Fruit fly (Drosophila melanogaster) whole organism, adult: ENCODE results near the gene elB.

ENCODE experiments used
- CG11617 ChIP-seq: fragments of 200-800 bp; sonication (Bioruptor generic); optimal IDR thresholded peaks from 2 replicates; lab custom pipeline; 2017; ENCODE audit warnings: mild to moderate bottlenecking, missing biosample characterization, missing genetic modification reagents, missing genetic modification characterization
- CG12768 ChIP-seq: fragments of 200-800 bp; sonication (Bioruptor generic); optimal IDR thresholded peaks from 2 replicates; lab custom pipeline; 2017; ENCODE audit warnings: missing biosample characterization, missing genetic modification characterization, mild to moderate bottlenecking, moderate library complexity, missing genetic modification reagents
- CG14711 ChIP-seq: fragments of 200-800 bp; sonication (Bioruptor generic); optimal IDR thresholded peaks from 2 replicates; lab custom pipeline; 2018; ENCODE audit warnings: missing biosample characterization, mild to moderate bottlenecking, missing genetic modification characterization, moderate library complexity
- CG1620 ChIP-seq: fragments of 200-800 bp; sonication (Bioruptor generic); optimal IDR thresholded peaks from 2 replicates; lab custom pipeline; 2016; ENCODE audit warnings: missing biosample characterization, missing genetic modification characterization
- CG33017 ChIP-seq: fragments of 200-800 bp; sonication (Bioruptor generic); optimal IDR thresholded peaks from 2 replicates; lab custom pipeline; 2018; ENCODE audit warnings: missing biosample characterization, mild to moderate bottlenecking, missing genetic modification characterization, moderate library complexity
- CG5204 ChIP-seq: fragments of 200-800 bp; sonication (Bioruptor generic); optimal IDR thresholded peaks from 2 replicates; lab custom pipeline; 2016; ENCODE audit warnings: missing biosample characterization, missing genetic modification characterization
- CG7101 ChIP-seq: fragments of 200-800 bp; sonication (Bioruptor generic); optimal IDR thresholded peaks from 2 replicates; lab custom pipeline; 2018; ENCODE audit warnings: missing biosample characterization, mild to moderate bottlenecking, missing genetic modification characterization, moderate library complexity
- Clk ChIP-seq: fragments of 200-800 bp; sonication (Bioruptor generic); optimal IDR thresholded peaks from 2 replicates; lab custom pipeline; 2017; ENCODE audit warnings: missing biosample characterization, missing genetic modification characterization
- Crg-1 ChIP-seq: fragments of 200-800 bp; sonication (Bioruptor generic); optimal IDR thresholded peaks from 2 replicates; lab custom pipeline; 2016; ENCODE audit warnings: missing biosample characterization, missing genetic modification characterization
- Mnt ChIP-seq: fragments of 200-800 bp; sonication (Bioruptor generic); optimal IDR thresholded peaks from 2 replicates; lab custom pipeline; 2016; ENCODE audit warnings: missing biosample characterization, mild to moderate bottlenecking, missing genetic modification characterization
- bab1 ChIP-seq: fragments of 200-800 bp; sonication (Bioruptor generic); optimal IDR thresholded peaks from 3 replicates; lab custom pipeline; 2019; ENCODE audit warnings: missing biosample characterization, mild to moderate bottlenecking, missing genetic modification characterization, moderate library complexity
- cic ChIP-seq: fragments of 200-800 bp; sonication (Bioruptor generic); optimal IDR thresholded peaks from 2 replicates; lab custom pipeline; 2017; ENCODE audit warnings: missing biosample characterization, mild to moderate bottlenecking, missing genetic modification characterization, moderate library complexity
- cnc ChIP-seq, 2 experiments: fragments of >200 bp; optimal IDR thresholded peaks; 2 replicates each; lab custom pipeline; 2017
- kay ChIP-seq: fragments of 200-800 bp; sonication (Bioruptor generic); peaks from one replicate; lab custom pipeline; 2016; ENCODE audit warnings: missing biosample characterization, missing genetic modification characterization, borderline replicate concordance
- ovo ChIP-seq: fragments of 200-800 bp; sonication (Bioruptor generic); optimal IDR thresholded peaks from 2 replicates; lab custom pipeline; 2016; ENCODE audit warnings: missing biosample characterization, missing genetic modification characterization
- tj ChIP-seq: fragments of 200-800 bp; sonication (Bioruptor generic); optimal IDR thresholded peaks from 3 replicates; lab custom pipeline; 2017; ENCODE audit warnings: missing biosample characterization, mild to moderate bottlenecking, missing genetic modification characterization, moderate library complexity
- toe ChIP-seq: fragments of 200-800 bp; sonication (Bioruptor generic); optimal IDR thresholded peaks from 2 replicates; lab custom pipeline; 2016; ENCODE audit warnings: missing biosample characterization, missing genetic modification characterization

Gene elB

dm6 chr2L:14351441-14352127 lies 57.8 kb downstream of the elB start, which contains the start of gene CG43052:
Gene CG43052, plus strand, starts transcription at chr2L:14352077.
- no peak for TF ChIP-seq ovo (GFP tag; lab: Kevin White, UChicago)
- no peak for TF ChIP-seq Clk (GFP tag; lab: Kevin White, UChicago)
- TF ChIP-seq kay (GFP tag; lab: Kevin White, UChicago) = peak; percentile 21
- no peak for TF ChIP-seq CG12768 (GFP tag; lab: Kevin White, UChicago)
- no peak for TF ChIP-seq tj (GFP tag; lab: Kevin White, UChicago)
- TF ChIP-seq CG11617 = no peak
- TF ChIP-seq CG1620 = no peak

DNA sequence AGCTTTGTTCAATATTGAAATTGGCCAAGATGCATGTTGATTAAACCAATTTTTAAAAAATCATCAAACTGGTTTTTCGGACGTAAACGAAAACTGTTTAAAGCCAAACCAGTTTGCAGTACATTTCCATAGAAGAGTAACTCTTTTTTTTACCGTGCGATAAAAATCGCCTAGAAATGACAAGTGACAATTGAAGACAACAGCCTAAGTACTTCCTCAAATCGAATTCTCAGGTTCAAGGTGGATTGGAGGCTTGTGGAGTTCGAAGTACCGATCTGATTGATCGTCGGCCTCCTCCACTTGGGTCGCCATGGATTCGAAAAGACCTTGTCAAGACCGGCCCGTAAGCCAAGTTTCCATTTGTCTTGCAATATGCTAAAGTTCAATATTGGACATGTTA lies 58.8 kb downstream of the elB start:
- TF ChIP-seq toe (GFP tag; lab: Kevin White, UChicago) (no peak), CG14711 (tag; lab: Kevin White, UChicago) (no peak), kay (GFP tag; lab: Kevin White, UChicago) (no peak), Crg-1 (GFP tag; lab: Kevin White, UChicago) (no peak), ovo (GFP tag; lab: Kevin White, UChicago) (no peak), CG11617 (no peak), Mnt (GFP tag; lab: Kevin White, UChicago) (no peak), CG7101 (tag; lab: Kevin White, UChicago) (no peak)

- no peak for TF ChIP-seq toe (GFP tag; lab: Kevin White, UChicago)
- TF ChIP-seq bab1 (GFP tag; lab: Kevin White, UChicago) = peak; percentile 71
- no peak for TF ChIP-seq cic
Observed at dm6 chr2L:14348602-14349001, 60.7 kb downstream of the elB start, which contains the start of gene mTTF. Gene mTTF, minus strand, starts transcription at chr2L:14348790.

DNA sequence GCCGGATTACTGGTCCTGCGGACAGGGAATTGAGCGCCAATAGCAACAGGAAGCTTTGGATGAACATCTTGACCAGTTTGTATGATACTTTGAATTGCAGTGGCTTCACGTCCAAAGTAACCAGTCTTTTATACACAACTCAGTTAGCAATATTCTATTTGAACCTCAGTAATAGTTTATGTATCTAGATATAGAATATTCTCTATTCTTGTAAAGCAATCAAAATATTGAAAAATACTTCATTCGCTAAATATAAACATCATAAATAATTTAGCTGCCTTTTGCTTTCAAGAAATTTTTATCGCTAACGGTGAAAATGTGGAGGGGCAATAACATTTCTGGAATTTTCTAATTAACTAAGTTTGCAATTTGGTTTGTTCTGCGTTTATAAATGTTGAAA lies 62.8 kb downstream of the elB start, which contains the start of gene Send2:
TSS of gene Send2 (minus strand) at position 101 of the 400 bp plus-strand sequence.
- TF ChIP-seq CG33017 (tag; lab: Kevin White, UChicago) (no peak), CG14711 (tag; lab: Kevin White, UChicago) (no peak)

DNA sequence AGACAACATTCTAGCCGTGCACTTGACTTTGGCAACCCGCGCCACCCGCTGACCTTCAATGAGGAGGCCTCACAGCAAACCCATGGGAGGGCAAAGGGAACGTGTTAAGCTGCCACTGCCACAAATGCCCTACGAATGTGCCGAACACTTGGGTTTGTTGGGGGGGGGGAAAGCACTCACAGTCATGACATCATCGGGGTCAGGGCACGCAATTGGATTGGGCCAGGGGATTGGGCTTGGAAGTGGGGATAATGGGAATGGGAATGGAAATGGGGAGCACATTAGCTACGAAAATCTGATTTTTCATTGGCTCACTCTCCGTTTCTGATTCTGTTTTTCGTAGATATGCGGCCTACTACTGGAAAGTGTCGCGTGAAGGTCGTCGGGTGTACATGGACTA lies 68.4 kb downstream of the elB start:
- no peak for TF ChIP-seq CG11617
- TF ChIP-seq Clk (GFP tag; lab: Kevin White, UChicago) = no peak
- no peak for TF ChIP-seq CG5204 (GFP tag; lab: Kevin White, UChicago)
- no peak for TF ChIP-seq kay (GFP tag; lab: Kevin White, UChicago)
- TF ChIP-seq CG14711 (tag; lab: Kevin White, UChicago) = no peak
- no peak for TF ChIP-seq CG12768 (GFP tag; lab: Kevin White, UChicago)
- no peak for TF ChIP-seq CG33017 (tag; lab: Kevin White, UChicago)
- no peak for TF ChIP-seq ovo (GFP tag; lab: Kevin White, UChicago)
- no peak for TF ChIP-seq Mnt (GFP tag; lab: Kevin White, UChicago)
- no peak for TF ChIP-seq bab1 (GFP tag; lab: Kevin White, UChicago)
- no peak for TF ChIP-seq CG1620
- no peak for TF ChIP-seq cnc (optimal IDR thresholded peaks at IDR 0.05; lab: Kevin White, UChicago)
- TF ChIP-seq CG7101 (tag; lab: Kevin White, UChicago) = no peak
